Worm (Caenorhabditis elegans): Measurements from ENCODE around the gene baf-1.
A peak's percentile ranks its signal among the peaks of the same experiment; 100 is the strongest.

The baf-1 gene

ce11 chrIII:9461894-9462784, 5.1 kb upstream of the baf-1 start (continued):
- TF ChIP-seq ztf-6 (GFP tag; IDR thresholded peaks at IDR 0.05): no peak
- no peak for TF ChIP-seq F55B11.4 (tag; optimal IDR thresholded peaks at IDR 0.05; ENCODE audit: borderline replicate concordance, insufficient read depth)
- no peak for TF ChIP-seq sdz-38 (tag; optimal IDR thresholded peaks at IDR 0.05)
- no peak for TF ChIP-seq xnd-1 (tag; optimal IDR thresholded peaks at IDR 0.05)
- no peak for TF ChIP-seq Y53G8AR.9 (GFP tag; conservative IDR thresholded peaks at IDR 0.05)
- no peak for TF ChIP-seq lin-35 (GFP tag; optimal IDR thresholded peaks at IDR 0.05)
- TF ChIP-seq ama-1 (optimal IDR thresholded peaks at IDR 0.05): no peak
- no peak for TF ChIP-seq ama-1 (GFP tag; optimal IDR thresholded peaks at IDR 0.05)
- TF ChIP-seq bed-2 (GFP tag; IDR thresholded peaks at IDR 0.05): no peak
- no peak for TF ChIP-seq nhr-27 (tag; optimal IDR thresholded peaks at IDR 0.05)
- no peak for TF ChIP-seq Y53F4B.3 (GFP tag; IDR thresholded peaks at IDR 0.05)
- TF ChIP-seq sea-2 (GFP tag; IDR thresholded peaks at IDR 0.05): no peak
- TF ChIP-seq mel-28 (tag; optimal IDR thresholded peaks at IDR 0.05; ENCODE audit: borderline replicate concordance): no peak
- TF ChIP-seq tbp1 (GFP tag; optimal IDR thresholded peaks at IDR 0.05): peak; percentile 26
- TF ChIP-seq hmg-20 (GFP tag; IDR thresholded peaks at IDR 0.05): no peak
- TF ChIP-seq rpc-1 (optimal IDR thresholded peaks at IDR 0.05): no peak
- no peak for TF ChIP-seq rpc-1 (tag; optimal IDR thresholded peaks at IDR 0.05)
- TF ChIP-seq gei-17 (GFP tag; optimal IDR thresholded peaks at IDR 0.05): no peak
- no peak for TF ChIP-seq lsy-27 (tag; optimal IDR thresholded peaks at IDR 0.05; ENCODE audit: borderline replicate concordance, insufficient read depth)
- TF ChIP-seq pha-4 (tag; optimal IDR thresholded peaks at IDR 0.05): no peak
- TF ChIP-seq hmg-1.2 (GFP tag; IDR thresholded peaks at IDR 0.05): no peak; the same call in 1 of the 2 replicates
- TF ChIP-seq rcor-1 (GFP tag; IDR thresholded peaks at IDR 0.05): no peak
- no peak for TF ChIP-seq K12H6.12 (tag; optimal IDR thresholded peaks at IDR 0.05)
- no peak for TF ChIP-seq ceh-40 (GFP tag; IDR thresholded peaks at IDR 0.05)
- no peak for TF ChIP-seq T26A5.8 (tag; optimal IDR thresholded peaks at IDR 0.05)
- 0 out of 2 replicates have a peak, but pooled peaks have one; percentile 5 for TF ChIP-seq ztf-28 (GFP tag; IDR thresholded peaks at IDR 0.05)
- TF ChIP-seq hsf-1 (GFP tag; IDR thresholded peaks at IDR 0.05): no peak; the same call in 1 of the 2 replicates
- no peak for TF ChIP-seq madf-3 (GFP tag; IDR thresholded peaks at IDR 0.05)
- no peak for TF ChIP-seq lin-40 (tag; optimal IDR thresholded peaks at IDR 0.05)
- TF ChIP-seq unc-130 (GFP tag; optimal IDR thresholded peaks at IDR 0.05): no peak
- no peak for TF ChIP-seq Y95B8A.8 (GFP tag; IDR thresholded peaks at IDR 0.05)
- TF ChIP-seq bed-1 (GFP tag; IDR thresholded peaks at IDR 0.05): no peak
- no peak for TF ChIP-seq hlh-26 (GFP tag; conservative IDR thresholded peaks at IDR 0.05)
- no peak for TF ChIP-seq lir-1 (GFP tag; conservative IDR thresholded peaks at IDR 0.05)
- TF ChIP-seq lsl-1 (GFP tag; optimal IDR thresholded peaks at IDR 0.05): peak; percentile 17
- no peak for TF ChIP-seq akir-1 (GFP tag; optimal IDR thresholded peaks at IDR 0.05)
- TF ChIP-seq Y79H2A.3 (GFP tag; conservative IDR thresholded peaks at IDR 0.05): peak; percentile 31; the same call in 1 of the 2 replicates
- no peak for TF ChIP-seq B0336.3 (GFP tag; IDR thresholded peaks at IDR 0.05)
- TF ChIP-seq nfyb-1 (GFP tag; IDR thresholded peaks at IDR 0.05): no peak
- peak; percentile 32 for TF ChIP-seq atf-7 (tag; optimal IDR thresholded peaks at IDR 0.05)
- TF ChIP-seq F22D6.2 (tag; optimal IDR thresholded peaks at IDR 0.05): no peak
- no peak for TF ChIP-seq ets-4 (GFP tag; optimal IDR thresholded peaks at IDR 0.05)
- TF ChIP-seq T07F8.4 (tag; optimal IDR thresholded peaks at IDR 0.05): no peak
- TF ChIP-seq B0261.1 (tag; optimal IDR thresholded peaks at IDR 0.05): no peak
- TF ChIP-seq dpff-1 (tag; optimal IDR thresholded peaks at IDR 0.05): no peak
- TF ChIP-seq F39B2.1 (GFP tag; IDR thresholded peaks at IDR 0.05): no peak
- no peak for TF ChIP-seq ceh-79 (tag; optimal IDR thresholded peaks at IDR 0.05)
- no peak for TF ChIP-seq K11D2.4 (GFP tag; IDR thresholded peaks at IDR 0.05)
